Worm (Caenorhabditis elegans) whole organism, early embryonic: ENCODE data around the gene pax-1.

ENCODE experiments used
- B0310.2 ChIP-seq: sonication (generic microtip); optimal IDR thresholded peaks from 2 replicates; lab custom pipeline; 2016; ENCODE audit warnings: mild to moderate bottlenecking, missing genetic modification characterization, missing compliant biosample characterization
- F13C5.2 ChIP-seq: sonication (generic microtip); optimal IDR thresholded peaks from 2 replicates; lab custom pipeline; 2017; ENCODE audit warnings: mild to moderate bottlenecking, missing genetic modification characterization, inconsistent platforms, missing compliant biosample characterization
- ama-1 ChIP-seq: fragments of 150-350 bp; optimal IDR thresholded peaks from 2 replicates; lab custom pipeline; 2014
- ceh-13 ChIP-seq: fragments of 200-800 bp; sonication (Bioruptor generic); optimal IDR thresholded peaks from 2 replicates; lab custom pipeline; 2018; ENCODE audit warnings: mild to moderate bottlenecking, missing genetic modification characterization, missing compliant biosample characterization
- flt-1 ChIP-seq: fragments of 200-800 bp; sonication (Bioruptor generic); IDR thresholded peaks from 2 replicates; pipeline ENCODE4 v1.3.6; 2022; ENCODE audit warnings: missing genetic modification characterization, missing compliant biosample characterization
- hmbx-1 ChIP-seq: sonication (generic microtip); optimal IDR thresholded peaks from 2 replicates; lab custom pipeline; 2016; ENCODE audit warnings: mild to moderate bottlenecking, missing genetic modification characterization, missing compliant biosample characterization
- pes-1 ChIP-seq: fragments of 200-800 bp; sonication (Bioruptor generic); IDR thresholded peaks from 2 replicates; pipeline ENCODE4 v1.3.6; 2022; ENCODE audit warnings: missing genetic modification reagents, missing genetic modification characterization, missing compliant biosample characterization
- sea-1 ChIP-seq: fragments of 200-800 bp; sonication (Bioruptor generic); conservative IDR thresholded peaks from 2 replicates; pipeline ENCODE4 v1.3.6; 2022; ENCODE audit warnings: missing genetic modification characterization, missing compliant biosample characterization
- tbx-11 ChIP-seq: fragments of 200-800 bp; sonication (Bioruptor generic); IDR thresholded peaks from 2 replicates; pipeline ENCODE4 v1.3.6; 2022; ENCODE audit warnings: missing genetic modification characterization, missing compliant biosample characterization
- tbx-37 ChIP-seq: fragments of 200-800 bp; sonication (Bioruptor generic); conservative IDR thresholded peaks from 2 replicates; pipeline ENCODE4 v1.3.6; 2022; ENCODE audit warnings: missing genetic modification reagents, missing genetic modification characterization, missing compliant biosample characterization
- tra-4 ChIP-seq: sonication (generic microtip); optimal IDR thresholded peaks from 2 replicates; lab custom pipeline; 2017; ENCODE audit warnings: missing genetic modification characterization, missing compliant biosample characterization

DNA sequence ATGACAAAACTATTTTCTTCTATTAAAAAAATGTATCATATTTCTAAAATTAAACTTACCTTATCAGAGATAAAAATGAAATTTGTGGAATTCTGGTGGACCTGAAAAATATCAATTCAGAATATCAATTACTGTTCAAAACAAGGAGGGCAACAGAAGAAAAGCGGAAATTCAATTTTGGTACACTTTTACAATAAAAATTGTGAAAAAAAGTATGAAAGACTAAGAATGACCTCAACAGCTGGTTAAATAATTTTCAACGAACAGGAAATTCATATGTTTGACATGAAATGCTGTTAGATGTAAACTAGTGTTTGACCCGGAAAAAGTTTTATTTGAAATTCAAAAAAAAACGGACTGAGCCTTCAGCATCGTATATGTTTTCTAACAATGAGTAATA lies 10.9 kb upstream of the pax-1 start, which contains the start of gene K07C11.7:
- TF ChIP-seq tbx-11 (GFP tag; lab: Robert Waterston, UW) (no peak), pes-1 (GFP tag; lab: Robert Waterston, UW) (no peak), F13C5.2 (tag; lab: Kevin White, UChicago) (no peak), ama-1 (lab: Kevin White, UChicago) (no peak), tbx-37 (GFP tag; lab: Robert Waterston, UW) (no peak), tra-4 (no peak), ceh-13 (GFP tag; lab: Kevin White, UChicago) (no peak), B0310.2 (no peak), flt-1 (GFP tag; lab: Robert Waterston, UW) (no peak), sea-1 (GFP tag; lab: Robert Waterston, UW) (no peak), hmbx-1 (tag; lab: Kevin White, UChicago) (no peak)
